Worm (Caenorhabditis elegans) whole organism, L3 larva: ENCODE measurements around the gene elpc-2.

ENCODE experiments used
- ama-1 ChIP-seq: fragments of 150-350 bp; optimal IDR thresholded peaks from 2 replicates; lab custom pipeline; 2018
- ceh-82 ChIP-seq: fragments of 150-350 bp; optimal IDR thresholded peaks from 2 replicates; lab custom pipeline; 2014; ENCODE audit warnings: missing biosample characterization, missing genetic modification characterization
- elt-3 ChIP-seq, 3 experiments: fragments of 150-350 bp in 1 of 3; sonication (generic microtip) in 2 of 3; optimal IDR thresholded peaks; 2 replicates in 2 of 3; 4 replicates in 1 of 3; lab custom pipeline; 2014 to 2017; ENCODE audit warnings: missing biosample characterization in 3 of 3, missing genetic modification characterization in 3 of 3
- fkh-10 ChIP-seq: sonication (generic microtip); optimal IDR thresholded peaks from 2 replicates; lab custom pipeline; 2017; ENCODE audit warnings: missing biosample characterization, missing genetic modification reagents, missing genetic modification characterization
- fos-1 ChIP-seq: fragments of 150-350 bp; optimal IDR thresholded peaks from 2 replicates; lab custom pipeline; 2014; ENCODE audit warnings: missing biosample characterization, missing genetic modification characterization
- jun-1 ChIP-seq: fragments of 150-350 bp; optimal IDR thresholded peaks from 2 replicates; lab custom pipeline; 2014; ENCODE audit warnings: missing biosample characterization, missing genetic modification reagents, missing genetic modification characterization
- lin-15B ChIP-seq: fragments of 150-350 bp; optimal IDR thresholded peaks from 2 replicates; lab custom pipeline; 2014; ENCODE audit warnings: missing biosample characterization, missing genetic modification characterization
- lsy-12 ChIP-seq: sonication (generic microtip); optimal IDR thresholded peaks from 2 replicates; lab custom pipeline; 2016; ENCODE audit warnings: mild to moderate bottlenecking, missing genetic modification characterization, missing compliant biosample characterization
- mdl-1 ChIP-seq: fragments of 150-350 bp; optimal IDR thresholded peaks from 2 replicates; lab custom pipeline; 2014; ENCODE audit warnings: missing biosample characterization, missing genetic modification characterization
- nhr-25 ChIP-seq: sonication (generic microtip); optimal IDR thresholded peaks from 2 replicates; lab custom pipeline; 2017; ENCODE audit warnings: missing biosample characterization, missing genetic modification characterization
- nhr-76 ChIP-seq: fragments of 150-350 bp; sonication (generic microtip); optimal IDR thresholded peaks from 5 replicates; lab custom pipeline; 2014; ENCODE audit warnings: missing biosample characterization, missing genetic modification characterization
- sea-2 ChIP-seq: fragments of 150-350 bp; sonication (generic microtip); optimal IDR thresholded peaks from 4 replicates; lab custom pipeline; 2014; ENCODE audit warnings: missing biosample characterization, missing genetic modification reagents, missing genetic modification characterization
- unc-39 ChIP-seq: sonication (generic microtip); optimal IDR thresholded peaks from 4 replicates; lab custom pipeline; 2017; ENCODE audit warnings: missing biosample characterization, missing genetic modification characterization
- ztf-11 ChIP-seq: fragments of 150-350 bp; optimal IDR thresholded peaks from 2 replicates; lab custom pipeline; 2014; ENCODE audit warnings: missing biosample characterization, missing genetic modification characterization

- TF ChIP-seq fkh-10 (GFP tag; lab: Kevin White, UChicago): no peak
- TF ChIP-seq fos-1 (tag; lab: Kevin White, UChicago): no peak
- TF ChIP-seq ama-1 (lab: Kevin White, UChicago): peak; percentile 41
- no peak for TF ChIP-seq nhr-25 (tag; lab: Kevin White, UChicago)
- TF ChIP-seq unc-39: no peak
- no peak for TF ChIP-seq jun-1 (tag; lab: Kevin White, UChicago)
- no peak for TF ChIP-seq nhr-76 (tag; lab: Kevin White, UChicago)
- no peak for TF ChIP-seq lin-15B (tag; lab: Kevin White, UChicago)
- TF ChIP-seq ztf-11 (tag; lab: Kevin White, UChicago): no peak
- no peak for TF ChIP-seq elt-3 (tag; optimal IDR thresholded peaks at IDR 0.05; lab: Kevin White, UChicago)
- TF ChIP-seq ceh-82 (tag; lab: Kevin White, UChicago): no peak
- no peak for TF ChIP-seq mdl-1
- TF ChIP-seq lsy-12 (tag; lab: Kevin White, UChicago): no peak
- TF ChIP-seq sea-2 (GFP tag; lab: Kevin White, UChicago): no peak
These were observed 12.2 kb downstream of the elpc-2 start for ce11 chrIII:12685372-12686298.
